Fruit fly (Drosophila melanogaster) whole organism: ENCODE data around the gene nAChRalpha6.

Experiments used
- CG8478 ChIP-seq: fragments of >200 bp; optimal IDR thresholded peaks from 2 replicates; lab custom pipeline; 2018; ENCODE audit warnings: inconsistent platforms
- Dll ChIP-seq: fragments of >200 bp; optimal IDR thresholded peaks from 2 replicates; lab custom pipeline; 2017
- EcR ChIP-seq, 2 experiments: fragments of >200 bp; optimal IDR thresholded peaks; 2 replicates each; lab custom pipeline; 2017; ENCODE audit warnings: missing biosample characterization in 2 of 2, missing genetic modification characterization in 2 of 2, missing genetic modification reagents in 2 of 2
- pan ChIP-seq: fragments of >200 bp; optimal IDR thresholded peaks from 2 replicates; lab custom pipeline; 2017
- psq ChIP-seq: fragments of >200 bp; optimal IDR thresholded peaks from 2 replicates; lab custom pipeline; 2017
- usp ChIP-seq: fragments of >200 bp; optimal IDR thresholded peaks from 2 replicates; lab custom pipeline; 2017; ENCODE audit warnings: missing biosample characterization, missing genetic modification characterization, mixed read lengths

nAChRalpha6 gene

DNA sequence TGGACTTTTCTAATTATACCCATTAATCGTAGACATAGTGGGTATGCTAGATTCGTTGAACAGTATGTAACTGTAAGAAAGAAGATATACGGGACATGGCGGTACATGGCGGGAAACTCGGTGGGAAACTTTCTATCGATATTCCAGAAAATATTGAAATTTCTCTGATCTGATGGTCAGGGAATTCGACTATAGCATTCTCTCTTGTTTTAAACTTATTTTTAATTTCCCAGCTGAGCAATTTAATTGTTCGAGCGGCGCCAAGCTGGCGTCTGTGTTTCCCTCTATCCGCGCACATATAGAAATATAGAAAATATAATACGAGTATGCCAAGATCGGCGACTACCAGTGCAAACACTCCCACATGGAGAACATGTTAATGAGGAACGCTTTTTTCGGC is 106.9 kb downstream of the nAChRalpha6 start:
- TF ChIP-seq CG8478 (lab: Kevin White, UChicago), result no peak
- TF ChIP-seq usp (GFP tag; lab: Kevin White, UChicago), result no peak
- TF ChIP-seq pan, result no peak
- no peak for TF ChIP-seq EcR (GFP tag; optimal IDR thresholded peaks at IDR 0.05; lab: Kevin White, UChicago)
- TF ChIP-seq Dll (lab: Kevin White, UChicago), result no peak
- TF ChIP-seq psq, result no peak

dm6 chr2L:9778416-9778815 is 107.6 kb downstream of the nAChRalpha6 start:
- TF ChIP-seq psq (no peak), pan (no peak), usp (GFP tag; lab: Kevin White, UChicago) (no peak), Dll (lab: Kevin White, UChicago) (no peak), EcR (GFP tag; optimal IDR thresholded peaks at IDR 0.05; lab: Kevin White, UChicago) (no peak)

DNA sequence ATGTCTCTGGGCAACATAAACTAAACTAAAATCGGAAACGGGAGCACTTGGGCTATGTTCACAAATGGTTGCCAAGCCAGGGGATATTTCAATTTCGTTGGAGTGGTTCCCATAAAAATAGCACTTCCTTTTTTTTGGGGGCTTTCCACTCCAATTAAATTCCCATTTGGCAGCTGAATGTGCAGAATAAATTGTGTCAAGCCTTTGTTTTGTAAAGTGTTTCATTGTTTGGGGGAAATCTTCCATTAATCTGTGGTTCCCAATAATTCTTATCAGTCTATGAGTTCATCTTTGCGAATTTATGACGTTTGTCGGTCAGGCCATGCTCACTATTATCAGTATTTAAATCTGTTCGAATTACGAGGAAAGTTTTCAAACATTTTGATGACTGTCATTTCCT is 108.1 kb downstream of the nAChRalpha6 start:
- TF ChIP-seq CG8478 (lab: Kevin White, UChicago), result no peak
- TF ChIP-seq EcR (GFP tag; optimal IDR thresholded peaks at IDR 0.05; lab: Kevin White, UChicago), result no peak
- TF ChIP-seq usp (GFP tag; lab: Kevin White, UChicago), result no peak
- TF ChIP-seq pan, result no peak
- no peak for TF ChIP-seq Dll (lab: Kevin White, UChicago)

dm6 chr2L:9774980-9775628 is 110.9 kb downstream of the nAChRalpha6 start, which contains the start of the genes ppk11 and ppk16:
Gene ppk11, minus strand, starts transcription at chr2L:9775030.
Gene ppk16, minus strand, starts transcription at chr2L:9775030.
- TF ChIP-seq pan (no peak), EcR (GFP tag; optimal IDR thresholded peaks at IDR 0.05; lab: Kevin White, UChicago) (no peak), psq (no peak), CG8478 (lab: Kevin White, UChicago) (no peak)

DNA sequence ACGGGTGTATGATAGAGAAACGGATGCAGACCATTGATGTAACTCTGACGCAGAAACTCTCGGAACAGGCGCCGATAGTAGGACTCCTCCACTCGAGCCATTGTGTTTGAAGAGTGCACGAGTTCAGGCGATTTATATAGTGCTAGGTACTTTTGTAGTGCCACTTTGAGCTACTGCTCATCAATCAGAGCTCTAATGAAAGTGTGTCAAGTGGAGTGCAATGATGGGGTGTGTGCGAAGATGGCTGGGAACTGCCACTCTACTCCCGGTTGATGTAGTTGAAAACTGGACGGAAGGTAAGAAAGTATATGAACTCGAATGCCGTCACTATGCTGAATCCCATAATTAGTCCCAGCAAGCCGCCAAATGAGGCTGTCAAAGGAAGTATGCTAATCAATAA is 115.2 kb downstream of the nAChRalpha6 start, which contains the start of gene ppk18:
Gene ppk18 (minus strand): TSS at position 101 of the 400 bp plus-strand sequence.
- TF ChIP-seq CG8478 (lab: Kevin White, UChicago) (no peak), usp (GFP tag; lab: Kevin White, UChicago) (no peak), psq (no peak), pan (no peak), Dll (lab: Kevin White, UChicago) (no peak), EcR (GFP tag; optimal IDR thresholded peaks at IDR 0.05; lab: Kevin White, UChicago) (no peak)

DNA sequence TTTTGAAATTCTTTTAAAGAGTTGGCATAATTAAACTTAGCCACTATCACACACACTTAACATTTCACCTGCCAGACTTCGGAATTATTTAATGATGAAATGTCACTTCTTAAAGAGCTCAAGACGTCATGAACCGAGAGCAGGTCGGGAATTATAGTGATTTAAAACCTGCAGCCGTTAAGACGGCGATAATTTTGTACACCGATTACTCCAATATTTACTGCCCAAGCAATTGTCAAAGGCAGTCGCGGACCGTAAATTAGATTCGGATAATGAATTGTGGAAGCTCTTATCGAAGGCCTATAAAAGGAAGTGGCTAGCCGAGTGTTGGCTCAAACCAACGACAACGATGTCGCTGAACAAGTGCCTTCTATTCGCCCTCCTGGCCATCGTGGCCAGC is 117.3 kb downstream of the nAChRalpha6 start, which contains the start of gene CG17633:
Gene CG17633 (plus strand): TSS at position 326 of the 400 bp plus-strand sequence.
- no peak for TF ChIP-seq psq
- TF ChIP-seq EcR (GFP tag; optimal IDR thresholded peaks at IDR 0.05; lab: Kevin White, UChicago), result no peak
- no peak for TF ChIP-seq Dll (lab: Kevin White, UChicago)
- TF ChIP-seq pan, result no peak
- no peak for TF ChIP-seq usp (GFP tag; lab: Kevin White, UChicago)
- TF ChIP-seq CG8478 (lab: Kevin White, UChicago), result no peak

dm6 chr2L:9766758-9767157 is 119.3 kb downstream of the nAChRalpha6 start, which contains the start of gene CG4017:
Gene CG4017, plus strand, starts transcription at chr2L:9767058.
- no peak for TF ChIP-seq psq
- no peak for TF ChIP-seq CG8478 (lab: Kevin White, UChicago)
- no peak for TF ChIP-seq EcR (GFP tag; optimal IDR thresholded peaks at IDR 0.05; lab: Kevin White, UChicago)
- TF ChIP-seq usp (GFP tag; lab: Kevin White, UChicago), result no peak
- no peak for TF ChIP-seq Dll (lab: Kevin White, UChicago)
- TF ChIP-seq pan, result no peak

DNA sequence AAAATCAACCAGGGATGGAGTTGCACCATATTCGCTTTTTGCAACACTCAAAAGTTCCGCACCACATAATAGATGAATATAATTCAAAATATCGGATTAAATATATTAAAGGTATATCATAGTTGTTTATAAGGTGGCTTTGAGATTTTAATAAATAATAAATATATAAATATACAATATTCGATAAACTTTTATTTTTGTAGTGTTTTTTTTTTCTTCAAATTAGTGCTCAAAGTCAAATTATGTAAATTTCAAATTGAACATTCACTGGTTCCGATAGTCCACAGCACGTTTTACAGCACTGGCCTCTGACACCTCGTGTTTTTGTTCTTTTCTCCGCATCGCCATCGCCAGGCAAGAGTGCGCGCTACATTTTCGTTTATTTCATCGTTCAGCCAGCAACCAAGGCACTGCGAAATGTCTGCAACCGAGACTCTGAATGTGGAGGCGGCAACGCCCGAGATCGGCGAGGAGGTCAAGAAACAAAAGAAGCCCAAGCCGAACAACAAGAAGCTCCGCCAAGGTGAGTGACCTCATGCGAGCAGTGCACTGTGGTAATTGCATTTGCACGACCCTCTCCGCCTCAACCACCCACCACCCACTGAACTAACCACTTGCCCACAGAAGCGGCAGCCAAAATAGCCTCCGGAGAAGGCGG is 122.7 kb downstream of the nAChRalpha6 start, which contains the start of the genes Taf11 and und:
Gene Taf11 (minus strand): TSS at position 51 of the 658 bp plus-strand sequence.
Gene und (plus strand): TSS at position 158 of the 658 bp plus-strand sequence.
- TF ChIP-seq EcR (GFP tag; optimal IDR thresholded peaks at IDR 0.05; lab: Kevin White, UChicago), result peak in 1 of 2 experiments; percentile 95
- no peak for TF ChIP-seq usp (GFP tag; lab: Kevin White, UChicago)
- no peak for TF ChIP-seq pan
- no peak for TF ChIP-seq psq
- no peak for TF ChIP-seq CG8478 (lab: Kevin White, UChicago)

- TF ChIP-seq usp (GFP tag; lab: Kevin White, UChicago), result no peak
- no peak for TF ChIP-seq psq
- TF ChIP-seq pan, result no peak
- TF ChIP-seq Dll (lab: Kevin White, UChicago), result no peak
- no peak for TF ChIP-seq EcR (GFP tag; optimal IDR thresholded peaks at IDR 0.05; lab: Kevin White, UChicago)
- no peak for TF ChIP-seq CG8478 (lab: Kevin White, UChicago)
Measured at dm6 chr2L:9758856-9759255, 127.2 kb downstream of the nAChRalpha6 start.

DNA sequence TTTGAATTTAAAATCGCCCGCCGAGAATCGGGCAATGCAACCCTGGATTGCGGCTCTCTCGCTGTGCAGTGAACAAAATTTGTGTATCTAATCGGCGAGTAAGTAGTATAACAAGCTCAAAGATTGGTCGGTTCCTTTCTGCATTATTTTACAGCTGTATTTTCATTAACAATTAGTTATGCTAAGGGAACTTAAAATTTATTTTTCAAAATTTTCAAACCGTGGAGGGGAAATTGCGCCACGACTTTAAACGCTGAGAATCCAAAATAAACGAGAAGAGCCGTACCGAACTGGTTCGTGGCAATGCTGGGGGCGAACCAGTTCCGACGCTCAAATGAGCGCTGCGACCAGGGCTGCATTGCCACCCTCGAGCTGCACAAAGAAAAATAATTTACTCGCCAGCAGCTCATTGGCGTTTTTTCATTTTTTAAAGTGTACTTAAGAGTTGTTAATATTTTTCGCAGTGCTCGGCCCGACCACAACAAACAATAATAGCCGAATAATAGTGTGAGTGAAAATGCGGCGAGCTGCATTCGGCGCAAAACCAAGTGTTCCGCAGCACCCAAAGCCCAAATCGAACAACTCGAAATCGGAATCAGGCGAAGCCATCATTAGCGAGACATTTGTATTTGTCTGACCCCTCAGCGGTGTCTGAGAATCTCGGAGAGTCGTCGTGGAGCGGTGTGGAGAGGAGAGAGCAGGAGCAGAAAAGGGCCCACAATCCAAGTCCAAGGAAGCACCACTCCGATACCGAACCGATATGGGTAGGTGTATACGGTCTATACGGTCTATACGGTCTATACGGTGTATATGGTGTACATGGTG is 127.8 kb downstream of the nAChRalpha6 start, which contains the start of gene zf30C:
Gene zf30C (plus strand): TSS at position 353 of the 825 bp plus-strand sequence.
- TF ChIP-seq Dll (lab: Kevin White, UChicago), result no peak
- no peak for TF ChIP-seq usp (GFP tag; lab: Kevin White, UChicago)
- no peak for TF ChIP-seq pan
- no peak for TF ChIP-seq CG8478 (lab: Kevin White, UChicago)
- TF ChIP-seq psq, result no peak
- no peak for TF ChIP-seq EcR (GFP tag; optimal IDR thresholded peaks at IDR 0.05; lab: Kevin White, UChicago)

DNA sequence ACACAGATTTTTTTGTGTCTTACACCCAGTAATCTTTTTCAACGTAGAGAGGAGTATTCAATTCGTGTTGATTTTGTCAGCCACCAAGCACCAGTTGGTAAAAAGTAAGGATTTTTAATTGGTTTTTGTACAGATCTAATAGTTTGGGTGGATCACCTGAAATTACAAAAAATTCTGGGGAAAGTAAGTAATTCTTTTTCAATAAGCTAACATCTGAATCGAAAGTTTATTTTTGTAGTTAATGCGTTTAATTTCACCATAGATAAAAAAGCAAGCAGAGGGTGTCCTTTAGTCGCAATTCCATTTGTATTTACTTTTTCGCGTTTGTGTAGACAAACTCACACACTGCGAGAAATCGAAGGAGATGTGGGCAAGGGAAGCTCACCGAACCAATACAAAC is 131.2 kb downstream of the nAChRalpha6 start:
- TF ChIP-seq EcR (GFP tag; optimal IDR thresholded peaks at IDR 0.05; lab: Kevin White, UChicago) (no peak), pan (no peak), Dll (lab: Kevin White, UChicago) (no peak), psq (no peak), usp (GFP tag; lab: Kevin White, UChicago) (no peak), CG8478 (lab: Kevin White, UChicago) (no peak)
